Fruit fly (Drosophila melanogaster): ENCODE measurements around the gene CG45492.
"Not testable (repeated sequence)": the region's sequence is repeated elsewhere in the genome, so short reads cannot be mapped to it uniquely, and the experiment has no call there.

The CG45492 gene

DNA sequence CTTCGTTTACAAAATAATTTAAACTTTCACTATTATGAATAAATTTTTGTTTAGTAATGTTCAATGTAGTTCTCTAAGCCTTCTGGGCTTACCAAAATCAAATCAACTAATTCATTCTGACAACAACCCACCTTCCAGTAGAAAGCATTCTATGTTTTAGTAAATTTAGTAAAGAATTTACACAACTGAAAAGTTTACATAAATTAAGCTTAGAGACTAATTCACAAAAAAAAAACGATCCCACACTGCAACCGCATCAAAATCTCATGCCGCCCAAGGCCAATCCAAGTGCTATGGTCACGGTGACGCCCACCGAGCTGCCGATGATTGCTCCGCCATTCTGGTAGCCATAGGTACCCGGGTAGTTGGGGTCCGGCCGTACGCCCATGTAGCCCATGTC is at the start of gene CG45492:
Gene CG45492 (minus strand): TSS at position 101 of the 400 bp plus-strand sequence.
- TF ChIP-seq CG17806 (tag; optimal IDR thresholded peaks at IDR 0.05); rn (GFP tag; IDR thresholded peaks at IDR 0.05); EcR (GFP tag; optimal IDR thresholded peaks at IDR 0.05): not testable (repeated sequence)

dm6 chrX:19964215-19964614 is 20.3 kb upstream of the CG45492 start:
- no peak for TF ChIP-seq rn (GFP tag; IDR thresholded peaks at IDR 0.05)
- TF ChIP-seq fd96Ca (GFP tag; IDR thresholded peaks at IDR 0.05) = no peak
- no peak for TF ChIP-seq CG13204 (GFP tag; optimal IDR thresholded peaks at IDR 0.05)
- TF ChIP-seq CG9948 (tag; optimal IDR thresholded peaks at IDR 0.05) = peak; percentile 34
- no peak for TF ChIP-seq Ets98B (GFP tag; IDR thresholded peaks at IDR 0.05)
- no peak for TF ChIP-seq Pif1B (GFP tag; optimal IDR thresholded peaks at IDR 0.05)
- peak; percentile 48 for TF ChIP-seq CG15710 (tag; optimal IDR thresholded peaks at IDR 0.05)
- no peak for TF ChIP-seq CG34367 (tag; optimal IDR thresholded peaks at IDR 0.05)
- TF ChIP-seq CG14655 (GFP tag; optimal IDR thresholded peaks at IDR 0.05) = peak; percentile 2
- TF ChIP-seq CG4496 (GFP tag; IDR thresholded peaks at IDR 0.05) = no peak; the same call in 2 of the 3 replicates
- TF ChIP-seq CG10348 (GFP tag; IDR thresholded peaks at IDR 0.05) = no peak
- TF ChIP-seq CG8301 (tag; optimal IDR thresholded peaks at IDR 0.05) = no peak
- no peak for TF ChIP-seq D1 (tag; optimal IDR thresholded peaks at IDR 0.05)
- TF ChIP-seq CG32121 (GFP tag; IDR thresholded peaks at IDR 0.05) = no peak
- no peak for TF ChIP-seq gl (tag; optimal IDR thresholded peaks at IDR 0.05)
- peak; percentile 27 for TF ChIP-seq CG17806 (tag; optimal IDR thresholded peaks at IDR 0.05)
- no peak for TF ChIP-seq Pif1A (GFP tag; optimal IDR thresholded peaks at IDR 0.05)
- TF ChIP-seq CG12605 (GFP tag; IDR thresholded peaks at IDR 0.05) = no peak
- peak; percentile 37 for TF ChIP-seq CG8159 (tag; optimal IDR thresholded peaks at IDR 0.05)
- TF ChIP-seq EcR (GFP tag; optimal IDR thresholded peaks at IDR 0.05) = peak; percentile 32
- TF ChIP-seq Snoo (tag; optimal IDR thresholded peaks at IDR 0.05) = peak; percentile 18

- no peak for TF ChIP-seq CG4496 (GFP tag; IDR thresholded peaks at IDR 0.05)
- TF ChIP-seq Ets98B (GFP tag; IDR thresholded peaks at IDR 0.05) = no peak
- TF ChIP-seq D1 (tag; optimal IDR thresholded peaks at IDR 0.05) = no peak
- TF ChIP-seq Pif1A (GFP tag; optimal IDR thresholded peaks at IDR 0.05) = no peak
- TF ChIP-seq CG9948 (tag; optimal IDR thresholded peaks at IDR 0.05) = no peak
- no peak for TF ChIP-seq CG12605 (GFP tag; IDR thresholded peaks at IDR 0.05)
- TF ChIP-seq CG32121 (GFP tag; IDR thresholded peaks at IDR 0.05) = no peak
- no peak for TF ChIP-seq CG14655 (GFP tag; optimal IDR thresholded peaks at IDR 0.05)
- no peak for TF ChIP-seq Pif1B (GFP tag; optimal IDR thresholded peaks at IDR 0.05)
- TF ChIP-seq CG13204 (GFP tag; optimal IDR thresholded peaks at IDR 0.05) = no peak
- TF ChIP-seq CG8301 (tag; optimal IDR thresholded peaks at IDR 0.05) = no peak
- TF ChIP-seq CG34367 (tag; optimal IDR thresholded peaks at IDR 0.05) = no peak
- TF ChIP-seq rn (GFP tag; IDR thresholded peaks at IDR 0.05) = no peak
- no peak for TF ChIP-seq Snoo (tag; optimal IDR thresholded peaks at IDR 0.05)
- no peak for TF ChIP-seq CG10348 (GFP tag; IDR thresholded peaks at IDR 0.05)
- no peak for TF ChIP-seq CG15710 (tag; optimal IDR thresholded peaks at IDR 0.05)
- TF ChIP-seq gl (tag; optimal IDR thresholded peaks at IDR 0.05) = no peak
- no peak for TF ChIP-seq CG8159 (tag; optimal IDR thresholded peaks at IDR 0.05)
- TF ChIP-seq EcR (GFP tag; optimal IDR thresholded peaks at IDR 0.05) = no peak
Observed at dm6 chrX:19960881-19961347, 17.0 kb upstream of the CG45492 start, which contains the start of gene Nep3. Gene Nep3, plus strand, starts transcription at chrX:19961297.

- no peak for TF ChIP-seq CG10348 (GFP tag; IDR thresholded peaks at IDR 0.05)
- TF ChIP-seq CG34367 (tag; optimal IDR thresholded peaks at IDR 0.05) = no peak
- TF ChIP-seq CG14655 (GFP tag; optimal IDR thresholded peaks at IDR 0.05) = no peak
- no peak for TF ChIP-seq CG13204 (GFP tag; optimal IDR thresholded peaks at IDR 0.05)
- TF ChIP-seq CG17806 (tag; optimal IDR thresholded peaks at IDR 0.05) = no peak
- TF ChIP-seq CG4496 (GFP tag; IDR thresholded peaks at IDR 0.05) = no peak
- TF ChIP-seq Pif1A (GFP tag; optimal IDR thresholded peaks at IDR 0.05) = no peak
- no peak for TF ChIP-seq CG12605 (GFP tag; IDR thresholded peaks at IDR 0.05)
- no peak for TF ChIP-seq rn (GFP tag; IDR thresholded peaks at IDR 0.05)
- no peak for TF ChIP-seq Pif1B (GFP tag; optimal IDR thresholded peaks at IDR 0.05)
- no peak for TF ChIP-seq D1 (tag; optimal IDR thresholded peaks at IDR 0.05)
- no peak for TF ChIP-seq EcR (GFP tag; optimal IDR thresholded peaks at IDR 0.05)
- no peak for TF ChIP-seq CG32121 (GFP tag; IDR thresholded peaks at IDR 0.05)
- TF ChIP-seq CG9948 (tag; optimal IDR thresholded peaks at IDR 0.05) = no peak
- TF ChIP-seq CG8301 (tag; optimal IDR thresholded peaks at IDR 0.05) = no peak
Observed at dm6 chrX:19959353-19959969, 15.5 kb upstream of the CG45492 start, which contains the start of gene CG12655. Gene CG12655, minus strand, starts transcription at chrX:19959403.

dm6 chrX:19958242-19958641 is 14.3 kb upstream of the CG45492 start, which contains the start of gene CG43784:
Gene CG43784, minus strand, starts transcription at chrX:19958342.
- not testable (repeated sequence) for TF ChIP-seq CG17806, CG8301, CG8159 (tag; optimal IDR thresholded peaks at IDR 0.05)

DNA sequence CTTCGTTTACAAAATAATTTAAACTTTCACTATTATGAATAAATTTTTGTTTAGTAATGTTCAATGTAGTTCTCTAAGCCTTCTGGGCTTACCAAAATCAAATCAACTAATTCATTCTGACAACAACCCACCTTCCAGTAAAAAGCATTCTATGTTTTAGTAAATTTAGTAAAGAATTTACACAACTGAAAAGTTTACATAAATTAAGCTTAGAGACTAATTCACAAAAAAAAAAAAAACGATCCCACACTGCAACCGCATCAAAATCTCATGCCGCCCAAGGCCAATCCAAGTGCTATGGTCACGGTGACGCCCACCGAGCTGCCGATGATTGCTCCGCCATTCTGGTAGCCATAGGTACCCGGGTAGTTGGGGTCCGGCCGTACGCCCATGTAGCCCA is 9.6 kb upstream of the CG45492 start, which contains the start of gene CG45494:
Gene CG45494 (minus strand): TSS at position 101 of the 400 bp plus-strand sequence.
- TF ChIP-seq CG13204 (GFP tag; optimal IDR thresholded peaks at IDR 0.05); Ets98B (GFP tag; IDR thresholded peaks at IDR 0.05); CG8159 (tag; optimal IDR thresholded peaks at IDR 0.05): not testable (repeated sequence)

Measured in whole organism, pupa.